ENCODE assay signal across 1 fruit fly cellular context in the genomic region with DNA sequence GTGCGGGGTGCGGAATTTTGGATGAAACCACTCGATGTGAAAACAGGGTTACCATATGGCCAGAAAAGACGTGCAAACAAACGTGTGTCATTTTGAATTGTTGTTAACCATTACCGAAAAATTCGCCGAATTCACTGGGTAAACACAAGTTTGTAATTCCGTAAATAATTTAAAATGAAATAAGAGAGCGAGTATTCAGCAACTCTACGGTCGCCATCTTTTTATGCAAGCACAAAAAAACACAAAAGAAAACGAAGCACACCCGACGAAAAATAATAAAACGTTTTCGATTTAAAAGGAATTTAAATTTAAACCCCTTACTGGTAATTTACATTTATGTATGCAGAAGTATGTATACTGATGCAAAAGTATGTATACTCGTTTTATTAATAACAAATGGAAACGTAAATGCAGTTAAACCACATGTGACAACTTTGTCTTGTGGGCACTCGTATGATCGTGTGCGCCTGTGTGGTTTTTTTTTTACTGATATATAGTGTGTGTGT.
TF ChIP-seq lines count a peak whose summit lies in the region.

No protein-coding gene starts in this region.

TF ChIP-seq in whole organism, embryonic, 481 proteins besides CTCF, POLR2A, EP300 and RAD21 (continued from another document and continues in another):
- peak; percentile 89 for TF ChIP-seq CG13624 (GFP tag; optimal IDR thresholded peaks at IDR 0.05; lab: Kevin White, UChicago)
- TF ChIP-seq so (GFP tag; IDR thresholded peaks at IDR 0.05; lab: Robert Waterston, UW), result peak; percentile 92
- TF ChIP-seq az2 (GFP tag; optimal IDR thresholded peaks at IDR 0.05; lab: Kevin White, UChicago), result peak; percentile 98
- peak; percentile 97 for TF ChIP-seq CG17829 (tag; optimal IDR thresholded peaks at IDR 0.05; lab: Kevin White, UChicago)
- peak; percentile 94 for TF ChIP-seq CG1233 (GFP tag; optimal IDR thresholded peaks at IDR 0.05; lab: Kevin White, UChicago)
- TF ChIP-seq bab2 (GFP tag; optimal IDR thresholded peaks at IDR 0.05; lab: Kevin White, UChicago), result peak; percentile 84
- TF ChIP-seq jigr1 (GFP tag; IDR thresholded peaks at IDR 0.05; lab: Robert Waterston, UW), result 0 out of 3 replicates have a peak, but pooled peaks have one; percentile 48
- peak; percentile 88 for TF ChIP-seq bcd (GFP tag; optimal IDR thresholded peaks at IDR 0.05; lab: Kevin White, UChicago)
- TF ChIP-seq grn (GFP tag; optimal IDR thresholded peaks at IDR 0.05; lab: Kevin White, UChicago), result no peak
- no peak for TF ChIP-seq ftz-f1 (GFP tag; optimal IDR thresholded peaks at IDR 0.05; lab: Kevin White, UChicago)
- TF ChIP-seq MBD-R2 (GFP tag; IDR thresholded peaks at IDR 0.05; lab: Robert Waterston, UW), result peak; percentile 78
- peak; percentile 82 for TF ChIP-seq Asciz (GFP tag; optimal IDR thresholded peaks at IDR 0.05; lab: Kevin White, UChicago)
- TF ChIP-seq CG11093 (GFP tag; IDR thresholded peaks at IDR 0.05; lab: Robert Waterston, UW), result peak; percentile 86
- peak; percentile 69 for TF ChIP-seq CG6654 (GFP tag; optimal IDR thresholded peaks at IDR 0.05; lab: Kevin White, UChicago)
- peak; percentile 86 for TF ChIP-seq H15 (GFP tag; IDR thresholded peaks at IDR 0.05; lab: Robert Waterston, UW)
- peak; percentile 70 for TF ChIP-seq Adf1 (GFP tag; IDR thresholded peaks at IDR 0.05; lab: Robert Waterston, UW)
- peak; percentile 80; the same call in 1 of the 2 replicates for TF ChIP-seq sens-2 (GFP tag; IDR thresholded peaks at IDR 0.05; lab: Robert Waterston, UW)
- TF ChIP-seq Xbp1 (GFP tag; optimal IDR thresholded peaks at IDR 0.05; lab: Kevin White, UChicago), result peak; percentile 90
- TF ChIP-seq Eip74EF (GFP tag; optimal IDR thresholded peaks at IDR 0.05; lab: Kevin White, UChicago), result peak in 1 of 2 experiments; percentile 91
- TF ChIP-seq nmo (GFP tag; optimal IDR thresholded peaks at IDR 0.05; lab: Kevin White, UChicago), result peak; percentile 90
- no peak for TF ChIP-seq Gsc (GFP tag; IDR thresholded peaks at IDR 0.05; lab: Robert Waterston, UW)
- peak; percentile 87 for TF ChIP-seq Max (GFP tag; optimal IDR thresholded peaks at IDR 0.05; lab: Kevin White, UChicago)
- TF ChIP-seq CG12104 (GFP tag; optimal IDR thresholded peaks at IDR 0.05; lab: Kevin White, UChicago), result peak; percentile 88
- peak; percentile 85 to 91 for TF ChIP-seq dpn (GFP tag; optimal IDR thresholded peaks at IDR 0.05; lab: Kevin White, UChicago)
- TF ChIP-seq Spps (tag; optimal IDR thresholded peaks at IDR 0.05; lab: Kevin White, UChicago), result peak; percentile 93
- peak; percentile 91 for TF ChIP-seq CG7786 (GFP tag; optimal IDR thresholded peaks at IDR 0.05; lab: Kevin White, UChicago)
- TF ChIP-seq exex (tag; optimal IDR thresholded peaks at IDR 0.05; lab: Kevin White, UChicago), result peak; percentile 77
- TF ChIP-seq CG4617 (GFP tag; optimal IDR thresholded peaks at IDR 0.05; lab: Kevin White, UChicago; ENCODE audit: borderline replicate concordance), result peak; percentile 57
- peak; percentile 82 for TF ChIP-seq her (GFP tag; optimal IDR thresholded peaks at IDR 0.05; lab: Kevin White, UChicago)
- peak; percentile 64 for TF ChIP-seq CG3163 (GFP tag; optimal IDR thresholded peaks at IDR 0.05; lab: Kevin White, UChicago)
- peak; percentile 63 for TF ChIP-seq Hey (tag; optimal IDR thresholded peaks at IDR 0.05; lab: Kevin White, UChicago)
- peak; percentile 78 for TF ChIP-seq emc (GFP tag; optimal IDR thresholded peaks at IDR 0.05; lab: Kevin White, UChicago)
- no peak for TF ChIP-seq CG1832 (GFP tag; optimal IDR thresholded peaks at IDR 0.05; lab: Kevin White, UChicago)
- peak; percentile 75 for TF ChIP-seq shn (GFP tag; optimal IDR thresholded peaks at IDR 0.05; lab: Kevin White, UChicago)
- TF ChIP-seq CkIIα-i1 (GFP tag; IDR thresholded peaks at IDR 0.05; lab: Robert Waterston, UW), result no peak
- peak; percentile 86 for TF ChIP-seq CG14667 (GFP tag; IDR thresholded peaks at IDR 0.05; lab: Robert Waterston, UW)
- TF ChIP-seq wdn (GFP tag; IDR thresholded peaks at IDR 0.05; lab: Robert Waterston, UW), result peak; percentile 86
- peak; percentile 76 for TF ChIP-seq Usf (GFP tag; optimal IDR thresholded peaks at IDR 0.05; lab: Kevin White, UChicago)
- TF ChIP-seq CG32532 (GFP tag; IDR thresholded peaks at IDR 0.05; lab: Robert Waterston, UW), result peak; percentile 96
- peak; percentile 88 for TF ChIP-seq CG17361 (GFP tag; IDR thresholded peaks at IDR 0.05; lab: Robert Waterston, UW)
- peak; percentile 93 for TF ChIP-seq CG12155 (GFP tag; optimal IDR thresholded peaks at IDR 0.05; lab: Kevin White, UChicago)
- peak; percentile 73 for TF ChIP-seq dm (GFP tag; optimal IDR thresholded peaks at IDR 0.05; lab: Kevin White, UChicago)
- TF ChIP-seq ATbp (GFP tag; optimal IDR thresholded peaks at IDR 0.05; lab: Kevin White, UChicago), result peak; percentile 89
- TF ChIP-seq jing (GFP tag; optimal IDR thresholded peaks at IDR 0.05; lab: Kevin White, UChicago), result peak; percentile 78
- peak; percentile 89 for TF ChIP-seq CG16863 (GFP tag; optimal IDR thresholded peaks at IDR 0.05; lab: Kevin White, UChicago)
- TF ChIP-seq tio (GFP tag; optimal IDR thresholded peaks at IDR 0.05; lab: Kevin White, UChicago), result peak; percentile 76
- TF ChIP-seq sim (GFP tag; IDR thresholded peaks at IDR 0.05; lab: Robert Waterston, UW), result peak; percentile 78
- peak; percentile 88 for TF ChIP-seq slp2 (GFP tag; optimal IDR thresholded peaks at IDR 0.05; lab: Kevin White, UChicago)
- peak; percentile 79 for TF ChIP-seq CG10543 (GFP tag; optimal IDR thresholded peaks at IDR 0.05; lab: Kevin White, UChicago)
- peak; percentile 74 for TF ChIP-seq NFAT (GFP tag; IDR thresholded peaks at IDR 0.05; lab: Robert Waterston, UW)
- no peak for TF ChIP-seq br (optimal IDR thresholded peaks at IDR 0.05; lab: Kevin White, UChicago)
- no peak for TF ChIP-seq hbn (GFP tag; IDR thresholded peaks at IDR 0.05; lab: Robert Waterston, UW; ENCODE audit: partially characterized antibody)
- no peak for TF ChIP-seq sna (GFP tag; IDR thresholded peaks at IDR 0.05; lab: Robert Waterston, UW; ENCODE audit: partially characterized antibody)
- TF ChIP-seq danr (GFP tag; IDR thresholded peaks at IDR 0.05; lab: Robert Waterston, UW), result no peak; the same call in none of the 2 replicates
- peak; percentile 47 for TF ChIP-seq Ets97D (GFP tag; optimal IDR thresholded peaks at IDR 0.05; lab: Kevin White, UChicago)
- TF ChIP-seq CG1603 (tag; optimal IDR thresholded peaks at IDR 0.05; lab: Kevin White, UChicago), result peak; percentile 89
- peak; percentile 69 for TF ChIP-seq CG34376 (GFP tag; optimal IDR thresholded peaks at IDR 0.05; lab: Kevin White, UChicago)
- TF ChIP-seq CG7928 (GFP tag; optimal IDR thresholded peaks at IDR 0.05; lab: Kevin White, UChicago), result peak; percentile 61
- TF ChIP-seq ac (GFP tag; optimal IDR thresholded peaks at IDR 0.05; lab: Kevin White, UChicago), result peak; percentile 60
- TF ChIP-seq esg (GFP tag; conservative IDR thresholded peaks at IDR 0.05; lab: Robert Waterston, UW), result peak; percentile 83
- TF ChIP-seq Neu2 (GFP tag; optimal IDR thresholded peaks at IDR 0.05; lab: Kevin White, UChicago; ENCODE audit: borderline replicate concordance), result peak; percentile 30
- peak; percentile 83 for TF ChIP-seq Dad (GFP tag; optimal IDR thresholded peaks at IDR 0.05; lab: Kevin White, UChicago)
- peak; percentile 77 for TF ChIP-seq Vsx1 (GFP tag; optimal IDR thresholded peaks at IDR 0.05; lab: Kevin White, UChicago)
- TF ChIP-seq disco-r (GFP tag; optimal IDR thresholded peaks at IDR 0.05; lab: Kevin White, UChicago), result peak; percentile 78
- TF ChIP-seq CG14014 (GFP tag; IDR thresholded peaks at IDR 0.05; lab: Robert Waterston, UW), result peak; percentile 94
- TF ChIP-seq CG5180 (GFP tag; optimal IDR thresholded peaks at IDR 0.05; lab: Kevin White, UChicago), result peak; percentile 80
- no peak for TF ChIP-seq unc-4 (GFP tag; IDR thresholded peaks at IDR 0.05; lab: Robert Waterston, UW; ENCODE audit: partially characterized antibody)
- TF ChIP-seq chn (GFP tag; optimal IDR thresholded peaks at IDR 0.05; lab: Kevin White, UChicago), result peak; percentile 82
- TF ChIP-seq Hr39 (optimal IDR thresholded peaks at IDR 0.05; lab: Kevin White, UChicago), result no peak
- peak; percentile 97 for TF ChIP-seq CG17359 (tag; optimal IDR thresholded peaks at IDR 0.05; lab: Kevin White, UChicago)
- TF ChIP-seq CG3407 (GFP tag; optimal IDR thresholded peaks at IDR 0.05; lab: Kevin White, UChicago), result peak; percentile 81
- peak; percentile 96 for TF ChIP-seq Fer3 (tag; optimal IDR thresholded peaks at IDR 0.05; lab: Kevin White, UChicago)
- TF ChIP-seq CG6791 (GFP tag; IDR thresholded peaks at IDR 0.05; lab: Robert Waterston, UW; ENCODE audit: partially characterized antibody), result no peak
- TF ChIP-seq Chrac-16 (GFP tag; optimal IDR thresholded peaks at IDR 0.05; lab: Kevin White, UChicago), result peak; percentile 89
- peak; percentile 87 for TF ChIP-seq CG11723 (GFP tag; optimal IDR thresholded peaks at IDR 0.05; lab: Kevin White, UChicago)
- TF ChIP-seq CG4424 (GFP tag; optimal IDR thresholded peaks at IDR 0.05; lab: Kevin White, UChicago), result peak; percentile 82
- no peak for TF ChIP-seq yki (optimal IDR thresholded peaks at IDR 0.05; lab: Kevin White, UChicago)
- no peak for TF ChIP-seq Dll (GFP tag; IDR thresholded peaks at IDR 0.05; lab: Robert Waterston, UW; ENCODE audit: partially characterized antibody)
- TF ChIP-seq nerfin-2 (GFP tag; IDR thresholded peaks at IDR 0.05; lab: Robert Waterston, UW; ENCODE audit: partially characterized antibody), result no peak
- peak; percentile 89 for TF ChIP-seq CG1529 (GFP tag; optimal IDR thresholded peaks at IDR 0.05; lab: Kevin White, UChicago)
- peak; percentile 78 for TF ChIP-seq CG4282 (GFP tag; optimal IDR thresholded peaks at IDR 0.05; lab: Kevin White, UChicago)
- TF ChIP-seq CG9932 (GFP tag; IDR thresholded peaks at IDR 0.05; lab: Robert Waterston, UW), result peak; percentile 90
- peak; percentile 81 for TF ChIP-seq kah (GFP tag; optimal IDR thresholded peaks at IDR 0.05; lab: Kevin White, UChicago)
- TF ChIP-seq CG9215 (GFP tag; IDR thresholded peaks at IDR 0.05; lab: Robert Waterston, UW), result peak; percentile 80
- peak; percentile 93 for TF ChIP-seq jumu (GFP tag; optimal IDR thresholded peaks at IDR 0.05; lab: Kevin White, UChicago)
- peak; percentile 73 for TF ChIP-seq repo (GFP tag; optimal IDR thresholded peaks at IDR 0.05; lab: Kevin White, UChicago)
- peak; percentile 93 for TF ChIP-seq sob (GFP tag; IDR thresholded peaks at IDR 0.05; lab: Robert Waterston, UW)
- peak; percentile 80 for TF ChIP-seq sisA (GFP tag; IDR thresholded peaks at IDR 0.05; lab: Robert Waterston, UW)
- TF ChIP-seq CG13296 (GFP tag; optimal IDR thresholded peaks at IDR 0.05; lab: Kevin White, UChicago), result peak; percentile 96
- TF ChIP-seq Hsf (GFP tag; optimal IDR thresholded peaks at IDR 0.05; lab: Kevin White, UChicago), result peak; percentile 92
- peak; percentile 92 for TF ChIP-seq lmd (GFP tag; IDR thresholded peaks at IDR 0.05; lab: Robert Waterston, UW)
- peak; percentile 92 for TF ChIP-seq tgo (GFP tag; IDR thresholded peaks at IDR 0.05; lab: Robert Waterston, UW)
- peak; percentile 86 for TF ChIP-seq btn (GFP tag; optimal IDR thresholded peaks at IDR 0.05; lab: Kevin White, UChicago)
- TF ChIP-seq CG2202 (tag; optimal IDR thresholded peaks at IDR 0.05; lab: Kevin White, UChicago), result peak; percentile 87
- TF ChIP-seq Sry-δ (GFP tag; optimal IDR thresholded peaks at IDR 0.05; lab: Kevin White, UChicago), result peak; percentile 53
- TF ChIP-seq CG10366 (GFP tag; IDR thresholded peaks at IDR 0.05; lab: Robert Waterston, UW), result peak; percentile 89
- peak; percentile 82 for TF ChIP-seq CG13775 (GFP tag; optimal IDR thresholded peaks at IDR 0.05; lab: Kevin White, UChicago)
- peak; percentile 47; the same call in 1 of the 3 replicates for TF ChIP-seq sr (GFP tag; IDR thresholded peaks at IDR 0.05; lab: Robert Waterston, UW)
- TF ChIP-seq vfl (GFP tag; optimal IDR thresholded peaks at IDR 0.05; lab: Kevin White, UChicago), result peak; percentile 88
- TF ChIP-seq caup (GFP tag; optimal IDR thresholded peaks at IDR 0.05; lab: Kevin White, UChicago; ENCODE audit: severe bottlenecking), result peak; percentile 92
- TF ChIP-seq CG31224 (GFP tag; IDR thresholded peaks at IDR 0.05; lab: Robert Waterston, UW), result peak; percentile 82
- TF ChIP-seq Trl (optimal IDR thresholded peaks at IDR 0.05; lab: Kevin White, UChicago), result no peak
- peak; percentile 87 for TF ChIP-seq Trl (GFP tag; optimal IDR thresholded peaks at IDR 0.05; lab: Kevin White, UChicago)
- TF ChIP-seq h (optimal IDR thresholded peaks at IDR 0.05; lab: Kevin White, UChicago), result no peak
- TF ChIP-seq Meics (GFP tag; optimal IDR thresholded peaks at IDR 0.05; lab: Kevin White, UChicago), result peak; percentile 93
- TF ChIP-seq dimm (GFP tag; IDR thresholded peaks at IDR 0.05; lab: Robert Waterston, UW), result peak; percentile 74
- TF ChIP-seq CG10565 (GFP tag; optimal IDR thresholded peaks at IDR 0.05; lab: Kevin White, UChicago), result peak; percentile 74
- peak; percentile 79 for TF ChIP-seq tx (GFP tag; optimal IDR thresholded peaks at IDR 0.05; lab: Kevin White, UChicago)
- peak; percentile 90 for TF ChIP-seq B-H1 (GFP tag; IDR thresholded peaks at IDR 0.05; lab: Robert Waterston, UW)
- TF ChIP-seq Atf3 (GFP tag; optimal IDR thresholded peaks at IDR 0.05; lab: Kevin White, UChicago), result peak; percentile 78
- no peak for TF ChIP-seq CG42726 (GFP tag; IDR thresholded peaks at IDR 0.05; lab: Robert Waterston, UW; ENCODE audit: partially characterized antibody)
- peak; percentile 72 for TF ChIP-seq CG7987 (GFP tag; optimal IDR thresholded peaks at IDR 0.05; lab: Kevin White, UChicago)
- TF ChIP-seq CG12236 (GFP tag; optimal IDR thresholded peaks at IDR 0.05; lab: Kevin White, UChicago), result peak; percentile 86
- peak; percentile 90 for TF ChIP-seq CG9817 (tag; optimal IDR thresholded peaks at IDR 0.05; lab: Kevin White, UChicago)
- peak; percentile 57 for TF ChIP-seq CG3995 (GFP tag; optimal IDR thresholded peaks at IDR 0.05; lab: Kevin White, UChicago)
- TF ChIP-seq NfI (GFP tag; optimal IDR thresholded peaks at IDR 0.05; lab: Kevin White, UChicago), result peak; percentile 91
- TF ChIP-seq CG13287 (GFP tag; IDR thresholded peaks at IDR 0.05; lab: Robert Waterston, UW; ENCODE audit: partially characterized antibody), result no peak
- TF ChIP-seq Camta (GFP tag; optimal IDR thresholded peaks at IDR 0.05; lab: Kevin White, UChicago), result peak; percentile 87
- peak; percentile 86 for TF ChIP-seq tin (GFP tag; optimal IDR thresholded peaks at IDR 0.05; lab: Kevin White, UChicago)
- peak; percentile 84 for TF ChIP-seq CG10959 (GFP tag; IDR thresholded peaks at IDR 0.05; lab: Robert Waterston, UW)
- peak; percentile 88 for TF ChIP-seq ems (GFP tag; optimal IDR thresholded peaks at IDR 0.05; lab: Kevin White, UChicago)
- TF ChIP-seq pum (GFP tag; optimal IDR thresholded peaks at IDR 0.05; lab: Kevin White, UChicago), result peak; percentile 82
- TF ChIP-seq CG6175 (GFP tag; IDR thresholded peaks at IDR 0.05; lab: Robert Waterston, UW), result peak; percentile 83; the same call in 2 of the 3 replicates
